Worm (Caenorhabditis elegans): ENCODE results near the gene nas-20.

Gene nas-20

ce11 chrV:11472209-11472608, at the start of gene nas-20, which contains the start of gene nas-21:
nas-20 (minus strand) TSS chrV:11472309.
nas-21 (plus strand) TSS chrV:11472564.
- TF ChIP-seq rpc-1 (optimal IDR thresholded peaks at IDR 0.05) (no peak), rpc-1 (tag; optimal IDR thresholded peaks at IDR 0.05) (no peak), mel-28 (tag; optimal IDR thresholded peaks at IDR 0.05; ENCODE audit: borderline replicate concordance) (no peak), snpc-4 (GFP tag; optimal IDR thresholded peaks at IDR 0.05) (no peak), snpc-4 (tag; optimal IDR thresholded peaks at IDR 0.05) (no peak), atf-7 (tag; optimal IDR thresholded peaks at IDR 0.05) (no peak), lsl-1 (GFP tag; optimal IDR thresholded peaks at IDR 0.05) (no peak), hmg-1.2 (GFP tag; IDR thresholded peaks at IDR 0.05) (no peak), F37B4.10 (GFP tag; IDR thresholded peaks at IDR 0.05) (no peak), ztf-22 (GFP tag; optimal IDR thresholded peaks at IDR 0.05) (no peak), cebp-1 (GFP tag; IDR thresholded peaks at IDR 0.05) (no peak), cebp-1 (tag; optimal IDR thresholded peaks at IDR 0.05) (no peak), F39B2.1 (GFP tag; IDR thresholded peaks at IDR 0.05) (no peak), madf-3 (GFP tag; IDR thresholded peaks at IDR 0.05) (no peak), mes-4 (tag; optimal IDR thresholded peaks at IDR 0.05) (no peak), lin-40 (tag; optimal IDR thresholded peaks at IDR 0.05) (no peak), Y79H2A.3 (GFP tag; conservative IDR thresholded peaks at IDR 0.05) (no peak), ztf-26 (tag; optimal IDR thresholded peaks at IDR 0.05) (no peak), ztf-6 (GFP tag; IDR thresholded peaks at IDR 0.05) (no peak)

- TF ChIP-seq tbx-9 (tag; optimal IDR thresholded peaks at IDR 0.05; ENCODE audit: borderline replicate concordance) (no peak), cebp-2 (GFP tag; IDR thresholded peaks at IDR 0.05) (no peak), snpc-4 (GFP tag; optimal IDR thresholded peaks at IDR 0.05) (peak; percentile 41), snpc-4 (tag; optimal IDR thresholded peaks at IDR 0.05) (peak; percentile 40 to 85 (median 67)), F33H1.4 (GFP tag; IDR thresholded peaks at IDR 0.05) (peak; percentile 74), attf-6 (GFP tag; IDR thresholded peaks at IDR 0.05) (peak; percentile 54; the same call in 1 of the 2 replicates), snpc-1.3 (tag; optimal IDR thresholded peaks at IDR 0.05; ENCODE audit: insufficient read depth) (peak; percentile 40), F55B11.4 (tag; optimal IDR thresholded peaks at IDR 0.05; ENCODE audit: borderline replicate concordance, insufficient read depth) (no peak), Y53G8AR.9 (GFP tag; conservative IDR thresholded peaks at IDR 0.05) (peak; percentile 91), lin-35 (GFP tag; optimal IDR thresholded peaks at IDR 0.05) (peak; percentile 92 to 98 (median 93)), him-1 (tag; optimal IDR thresholded peaks at IDR 0.05) (peak; percentile 56), snpc-1.1 (tag; optimal IDR thresholded peaks at IDR 0.05; ENCODE audit: insufficient read depth) (peak; percentile 47), athp-1 (tag; optimal IDR thresholded peaks at IDR 0.05) (peak; percentile 21), sea-2 (GFP tag; IDR thresholded peaks at IDR 0.05) (no peak), B0261.1 (tag; optimal IDR thresholded peaks at IDR 0.05) (peak; percentile 14), B0035.1 (tag; optimal IDR thresholded peaks at IDR 0.05) (peak; percentile 35), T07F8.4 (tag; optimal IDR thresholded peaks at IDR 0.05) (no peak), ZK185.1 (tag; optimal IDR thresholded peaks at IDR 0.05; ENCODE audit: poor library complexity, severe bottlenecking) (peak; percentile 88), F49E8.2 (tag; optimal IDR thresholded peaks at IDR 0.05; ENCODE audit: insufficient read depth) (no peak), lin-54 (GFP tag; optimal IDR thresholded peaks at IDR 0.05) (peak; percentile 100), unc-130 (GFP tag; optimal IDR thresholded peaks at IDR 0.05) (peak; percentile 57), ztf-22 (GFP tag; optimal IDR thresholded peaks at IDR 0.05) (no peak), K11D2.4 (GFP tag; IDR thresholded peaks at IDR 0.05) (peak; percentile 84), dpff-1 (tag; optimal IDR thresholded peaks at IDR 0.05) (no peak), F57A8.1 (GFP tag; optimal IDR thresholded peaks at IDR 0.05) (no peak), fkh-3 (tag; optimal IDR thresholded peaks at IDR 0.05) (no peak), ekl-4 (GFP tag; IDR thresholded peaks at IDR 0.05) (peak; percentile 78), ztf-3 (GFP tag; optimal IDR thresholded peaks at IDR 0.05) (no peak), mxl-1 (tag; optimal IDR thresholded peaks at IDR 0.05) (no peak), repo-1 (tag; optimal IDR thresholded peaks at IDR 0.05) (peak; percentile 85), nhr-120 (GFP tag; IDR thresholded peaks at IDR 0.05) (no peak), bed-2 (GFP tag; IDR thresholded peaks at IDR 0.05) (no peak)
These were observed 49.3 kb upstream of the nas-20 start, which contains the start of gene pafo-1 for ce11 chrV:11521448-11521847. pafo-1 (plus strand) TSS chrV:11521703.
